Worm (Caenorhabditis elegans): ENCODE results near the gene B0334.10.

ce11 chrII:11500198-11500597 lies 18.1 kb upstream of the B0334.10 start, which contains the start of gene B0334.20:
- no peak for TF ChIP-seq ZK185.1 (tag; optimal IDR thresholded peaks at IDR 0.05; ENCODE audit: poor library complexity, severe bottlenecking)
- TF ChIP-seq pha-4 (tag; optimal IDR thresholded peaks at IDR 0.05): no peak
- TF ChIP-seq sptf-2 (GFP tag; optimal IDR thresholded peaks at IDR 0.05): no peak
- no peak for TF ChIP-seq dpl-1 (GFP tag; optimal IDR thresholded peaks at IDR 0.05)
- no peak for TF ChIP-seq ceh-100 (GFP tag; IDR thresholded peaks at IDR 0.05)
- TF ChIP-seq hlh-26 (GFP tag; conservative IDR thresholded peaks at IDR 0.05): no peak
- TF ChIP-seq ama-1 (optimal IDR thresholded peaks at IDR 0.05): no peak
- no peak for TF ChIP-seq ama-1 (GFP tag; optimal IDR thresholded peaks at IDR 0.05)
- no peak for TF ChIP-seq F52B5.7 (tag; optimal IDR thresholded peaks at IDR 0.05)
- TF ChIP-seq him-1 (tag; optimal IDR thresholded peaks at IDR 0.05): no peak
